In the genomic region with DNA sequence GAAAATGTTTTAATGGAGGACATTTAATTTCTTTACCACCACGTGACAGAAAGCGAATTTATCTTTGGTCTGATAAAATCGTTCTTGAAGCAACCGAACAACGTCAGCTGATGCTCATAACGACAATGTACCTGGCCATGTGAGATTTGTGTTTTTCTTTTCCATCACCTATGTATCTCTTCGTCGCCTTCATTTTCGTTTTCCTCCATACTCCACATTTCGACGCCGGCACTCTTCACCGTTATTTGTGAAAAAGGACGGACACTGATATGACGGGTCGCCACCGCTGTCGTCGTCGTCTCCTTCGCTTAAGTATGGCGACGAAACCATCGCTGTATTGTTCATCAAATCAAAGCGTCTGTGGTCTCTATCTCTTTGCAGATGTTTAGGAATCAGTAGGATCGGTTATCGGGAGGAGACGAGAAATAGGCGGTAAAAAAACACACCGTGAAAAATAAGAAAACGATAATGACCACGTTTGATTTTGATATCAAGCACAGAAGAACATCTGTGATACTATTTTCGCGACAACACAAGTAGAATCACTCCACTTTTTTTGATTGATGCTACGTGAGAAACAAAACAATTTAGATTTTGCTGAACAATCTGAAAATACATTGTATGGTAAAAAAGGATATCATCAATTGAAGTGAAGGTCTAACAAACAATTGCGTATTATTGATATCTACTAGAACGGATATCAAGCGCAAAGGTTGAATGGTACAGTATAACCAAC, we compare ENCODE assay signal across 5 worm cellular contexts.
TF ChIP-seq lines count a peak whose summit lies in the region.

No protein-coding gene starts in this region.

TF ChIP-seq in whole organism, L1 larva, 84 proteins besides CTCF, POLR2A, EP300 and RAD21 (continues in another document):
- TF ChIP-seq hlh-4 (tag; optimal IDR thresholded peaks at IDR 0.05; lab: Kevin White, UChicago): no peak
- no peak for TF ChIP-seq mef-2 (tag; optimal IDR thresholded peaks at IDR 0.05; lab: Kevin White, UChicago)
- TF ChIP-seq unc-30 (tag; optimal IDR thresholded peaks at IDR 0.05; lab: Kevin White, UChicago): no peak
- TF ChIP-seq zip-4 (GFP tag; optimal IDR thresholded peaks at IDR 0.05; lab: Kevin White, UChicago): no peak
- no peak for TF ChIP-seq ceh-63 (GFP tag; optimal IDR thresholded peaks at IDR 0.05; lab: Kevin White, UChicago)
- peak; percentile 58; the same call in 1 of the 2 replicates for TF ChIP-seq grh-1 (GFP tag; IDR thresholded peaks at IDR 0.05; lab: Robert Waterston, UW)
- no peak for TF ChIP-seq ceh-8 (GFP tag; optimal IDR thresholded peaks at IDR 0.05; lab: Kevin White, UChicago)
- peak; percentile 91 for TF ChIP-seq nhr-20 (tag; optimal IDR thresholded peaks at IDR 0.05; lab: Kevin White, UChicago)
- TF ChIP-seq aha-1 (tag; optimal IDR thresholded peaks at IDR 0.05; lab: Kevin White, UChicago): no peak
- TF ChIP-seq lir-3 (tag; optimal IDR thresholded peaks at IDR 0.05; lab: Kevin White, UChicago; ENCODE audit: poor library complexity): no peak
- no peak for TF ChIP-seq pag-3 (tag; optimal IDR thresholded peaks at IDR 0.05; lab: Kevin White, UChicago; ENCODE audit: borderline replicate concordance, insufficient read depth)
- peak; percentile 97 for TF ChIP-seq nhr-85 (tag; lab: Kevin White, UChicago)
- TF ChIP-seq ceh-90 (tag; optimal IDR thresholded peaks at IDR 0.05; lab: Kevin White, UChicago): no peak
- no peak for TF ChIP-seq jun-1 (tag; optimal IDR thresholded peaks at IDR 0.05; lab: Kevin White, UChicago)
- no peak for TF ChIP-seq efl-3 (GFP tag; optimal IDR thresholded peaks at IDR 0.05; lab: Kevin White, UChicago)
- TF ChIP-seq snu-23 (GFP tag; optimal IDR thresholded peaks at IDR 0.05; lab: Kevin White, UChicago): peak; percentile 67
- TF ChIP-seq nhr-12 (tag; optimal IDR thresholded peaks at IDR 0.05; lab: Kevin White, UChicago): no peak

TF ChIP-seq in whole organism, L2 larva, 48 proteins besides CTCF, POLR2A, EP300 and RAD21 (continues in another document):
- TF ChIP-seq nhr-21 (tag; optimal IDR thresholded peaks at IDR 0.05; lab: Kevin White, UChicago): peak; percentile 64
- TF ChIP-seq gmeb-1 (tag; optimal IDR thresholded peaks at IDR 0.05; lab: Kevin White, UChicago): peak; percentile 57
- no peak for TF ChIP-seq ztf-4 (tag; optimal IDR thresholded peaks at IDR 0.05; lab: Kevin White, UChicago)
- TF ChIP-seq nhr-6 (tag; optimal IDR thresholded peaks at IDR 0.05; lab: Kevin White, UChicago): no peak
- peak in 1 of 2 experiments; percentile 21 for TF ChIP-seq mdl-1 (tag; optimal IDR thresholded peaks at IDR 0.05; lab: Kevin White, UChicago)
- TF ChIP-seq crh-2 (tag; optimal IDR thresholded peaks at IDR 0.05; lab: Kevin White, UChicago): peak; percentile 10
- peak; percentile 11 for TF ChIP-seq Y55F3AM.14 (GFP tag; optimal IDR thresholded peaks at IDR 0.05; lab: Kevin White, UChicago)
- no peak for TF ChIP-seq aly-2 (tag; optimal IDR thresholded peaks at IDR 0.05; lab: Kevin White, UChicago)
- no peak for TF ChIP-seq mab-5 (tag; optimal IDR thresholded peaks at IDR 0.05; lab: Kevin White, UChicago)
- peak; percentile 12 for TF ChIP-seq fos-1 (tag; optimal IDR thresholded peaks at IDR 0.05; lab: Kevin White, UChicago)
- TF ChIP-seq lsy-2 (tag; optimal IDR thresholded peaks at IDR 0.05; lab: Kevin White, UChicago): peak in 1 of 2 experiments; percentile 38
- TF ChIP-seq sma-9 (GFP tag; optimal IDR thresholded peaks at IDR 0.05; lab: Kevin White, UChicago): peak; percentile 86
- TF ChIP-seq sma-9 (tag; optimal IDR thresholded peaks at IDR 0.05; lab: Kevin White, UChicago): no peak
- no peak for TF ChIP-seq alr-1 (tag; optimal IDR thresholded peaks at IDR 0.05; lab: Kevin White, UChicago)
- TF ChIP-seq blmp-1 (tag; optimal IDR thresholded peaks at IDR 0.05; lab: Kevin White, UChicago; ENCODE audit: insufficient read depth): peak; percentile 28
- no peak for TF ChIP-seq zag-1 (tag; optimal IDR thresholded peaks at IDR 0.05; lab: Kevin White, UChicago)
- peak; percentile 1 for TF ChIP-seq nhr-25 (tag; optimal IDR thresholded peaks at IDR 0.05; lab: Kevin White, UChicago)

TF ChIP-seq in whole organism, L3 larva, 47 proteins besides CTCF, POLR2A, EP300 and RAD21 (continues in another document):
- TF ChIP-seq eor-1 (tag; optimal IDR thresholded peaks at IDR 0.05; lab: Kevin White, UChicago) (no peak), lsy-12 (tag; optimal IDR thresholded peaks at IDR 0.05; lab: Kevin White, UChicago) (no peak), daf-12 (tag; optimal IDR thresholded peaks at IDR 0.05; lab: Kevin White, UChicago) (no peak), elt-3 (tag; optimal IDR thresholded peaks at IDR 0.05; lab: Kevin White, UChicago) (no peak), snpc-4 (tag; optimal IDR thresholded peaks at IDR 0.05; lab: Kevin White, UChicago) (no peak), ceh-9 (tag; optimal IDR thresholded peaks at IDR 0.05; lab: Kevin White, UChicago) (no peak), nhr-12 (tag; optimal IDR thresholded peaks at IDR 0.05; lab: Kevin White, UChicago) (no peak), hmg-11 (tag; optimal IDR thresholded peaks at IDR 0.05; lab: Kevin White, UChicago) (no peak), elt-1 (tag; optimal IDR thresholded peaks at IDR 0.05; lab: Kevin White, UChicago) (no peak), nhr-25 (tag; optimal IDR thresholded peaks at IDR 0.05; lab: Kevin White, UChicago) (peak; percentile 66), R02D3.7 (tag; optimal IDR thresholded peaks at IDR 0.05; lab: Kevin White, UChicago) (no peak), pha-4 (tag; optimal IDR thresholded peaks at IDR 0.05; lab: Kevin White, UChicago) (no peak), zag-1 (tag; optimal IDR thresholded peaks at IDR 0.05; lab: Kevin White, UChicago) (no peak), mdl-1 (tag; optimal IDR thresholded peaks at IDR 0.05; lab: Kevin White, UChicago) (peak; percentile 49), fkh-10 (GFP tag; optimal IDR thresholded peaks at IDR 0.05; lab: Kevin White, UChicago) (no peak), nhr-11 (tag; optimal IDR thresholded peaks at IDR 0.05; lab: Kevin White, UChicago) (no peak), egl-27 (tag; optimal IDR thresholded peaks at IDR 0.05; lab: Kevin White, UChicago) (no peak), lin-15B (tag; optimal IDR thresholded peaks at IDR 0.05; lab: Kevin White, UChicago) (no peak), ceh-16 (tag; optimal IDR thresholded peaks at IDR 0.05; lab: Kevin White, UChicago) (no peak)

TF ChIP-seq in whole organism, L4 larva, 104 proteins besides CTCF, POLR2A, EP300 and RAD21 (continues in another document):
- TF ChIP-seq nhr-28 (tag; optimal IDR thresholded peaks at IDR 0.05; lab: Kevin White, UChicago) (peak; percentile 61), ceh-82 (tag; optimal IDR thresholded peaks at IDR 0.05; lab: Kevin White, UChicago) (no peak), dmd-8 (GFP tag; IDR thresholded peaks at IDR 0.05; lab: Robert Waterston, UW) (no peak), aly-2 (tag; optimal IDR thresholded peaks at IDR 0.05; lab: Kevin White, UChicago) (no peak), egl-43 (GFP tag; IDR thresholded peaks at IDR 0.05; lab: Robert Waterston, UW) (no peak), unc-39 (tag; optimal IDR thresholded peaks at IDR 0.05; lab: Kevin White, UChicago) (no peak), Y105C5A.15 (GFP tag; IDR thresholded peaks at IDR 0.05; lab: Robert Waterston, UW) (no peak), mdl-1 (tag; optimal IDR thresholded peaks at IDR 0.05; lab: Kevin White, UChicago) (peak in 1 of 2 experiments; percentile 61), F10B5.3 (tag; optimal IDR thresholded peaks at IDR 0.05; lab: Kevin White, UChicago) (no peak), daf-8 (GFP tag; IDR thresholded peaks at IDR 0.05; lab: Robert Waterston, UW) (no peak), fos-1 (tag; optimal IDR thresholded peaks at IDR 0.05; lab: Kevin White, UChicago) (no peak), ceh-44 (GFP tag; IDR thresholded peaks at IDR 0.05; lab: Robert Waterston, UW) (no peak), zfp-3 (GFP tag; conservative IDR thresholded peaks at IDR 0.05; lab: Robert Waterston, UW) (no peak), zip-11 (GFP tag; IDR thresholded peaks at IDR 0.05; lab: Robert Waterston, UW) (no peak), duxl-1 (tag; optimal IDR thresholded peaks at IDR 0.05; lab: Kevin White, UChicago; ENCODE audit: poor library complexity) (no peak), mdt-29 (GFP tag; IDR thresholded peaks at IDR 0.05; lab: Robert Waterston, UW) (no peak), snpc-1.2 (GFP tag; IDR thresholded peaks at IDR 0.05; lab: Robert Waterston, UW) (no peak), pha-4 (GFP tag; IDR thresholded peaks at IDR 0.05; lab: Robert Waterston, UW) (no peak), pha-4 (tag; optimal IDR thresholded peaks at IDR 0.05; lab: Kevin White, UChicago) (no peak), attf-4 (tag; optimal IDR thresholded peaks at IDR 0.05; lab: Kevin White, UChicago) (no peak)

TF ChIP-seq in whole organism, young adult, 124 proteins besides CTCF, POLR2A, EP300 and RAD21:
- TF ChIP-seq chd-7 (tag; optimal IDR thresholded peaks at IDR 0.05; lab: Kevin White, UChicago) (no peak), lsl-1 (GFP tag; optimal IDR thresholded peaks at IDR 0.05; lab: Kevin White, UChicago) (no peak), hlh-12 (tag; optimal IDR thresholded peaks at IDR 0.05; lab: Kevin White, UChicago) (no peak), akir-1 (GFP tag; optimal IDR thresholded peaks at IDR 0.05; lab: Kevin White, UChicago) (no peak), T26A5.8 (tag; optimal IDR thresholded peaks at IDR 0.05; lab: Kevin White, UChicago) (no peak), ceh-91 (GFP tag; IDR thresholded peaks at IDR 0.05; lab: Robert Waterston, UW) (no peak), lin-40 (tag; optimal IDR thresholded peaks at IDR 0.05; lab: Kevin White, UChicago) (peak; percentile 5), zim-3 (tag; optimal IDR thresholded peaks at IDR 0.05; lab: Kevin White, UChicago) (no peak), aptf-2 (GFP tag; conservative IDR thresholded peaks at IDR 0.05; lab: Robert Waterston, UW) (no peak), nhr-80 (tag; optimal IDR thresholded peaks at IDR 0.05; lab: Kevin White, UChicago) (peak; percentile 35), somi-1 (GFP tag; optimal IDR thresholded peaks at IDR 0.05; lab: Kevin White, UChicago) (peak; percentile 19), ztf-26 (tag; optimal IDR thresholded peaks at IDR 0.05; lab: Kevin White, UChicago) (no peak)
